Fruit fly (Drosophila melanogaster): ENCODE results near the gene CG11307.

Gene CG11307

dm6 chr3L:21617354-21617753 is at the start of gene CG11307, which contains the start of gene S1P:
CG11307 (plus strand) TSS chr3L:21617623.
S1P (minus strand) TSS chr3L:21617376.
- TF ChIP-seq CG33017 (tag; optimal IDR thresholded peaks at IDR 0.05) (no peak), bab1 (GFP tag; optimal IDR thresholded peaks at IDR 0.05) (peak; percentile 8), CG12768 (GFP tag; optimal IDR thresholded peaks at IDR 0.05) (no peak), CG11617 (GFP tag; optimal IDR thresholded peaks at IDR 0.05) (no peak), CG7045 (GFP tag; optimal IDR thresholded peaks at IDR 0.05) (no peak), kay (GFP tag; ENCODE audit: borderline replicate concordance) (no peak), CG1620 (GFP tag; optimal IDR thresholded peaks at IDR 0.05) (no peak), toe (GFP tag; optimal IDR thresholded peaks at IDR 0.05) (no peak)

DNA sequence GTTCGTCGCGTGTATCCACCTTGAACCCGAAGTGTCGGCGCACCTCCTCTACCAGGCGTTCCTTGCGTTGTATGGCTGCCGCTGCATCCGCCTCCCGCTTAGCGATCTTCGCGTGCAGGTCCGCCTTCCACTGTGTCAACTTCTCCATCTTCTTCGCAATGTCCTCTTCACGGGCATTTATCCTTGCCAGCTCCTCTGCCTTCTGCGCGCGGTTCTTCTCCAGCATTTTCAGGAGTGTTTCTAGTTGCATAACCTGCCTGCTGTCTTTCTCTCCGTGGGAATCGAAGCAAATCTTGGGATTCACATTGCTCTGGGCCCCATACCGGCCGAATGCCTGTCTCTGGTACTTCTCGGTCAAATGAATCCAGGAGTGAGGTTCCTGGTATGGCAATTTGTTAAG is 49.2 kb upstream of the CG11307 start:
- TF ChIP-seq Hr96 (GFP tag; optimal IDR thresholded peaks at IDR 0.05) = no peak

DNA sequence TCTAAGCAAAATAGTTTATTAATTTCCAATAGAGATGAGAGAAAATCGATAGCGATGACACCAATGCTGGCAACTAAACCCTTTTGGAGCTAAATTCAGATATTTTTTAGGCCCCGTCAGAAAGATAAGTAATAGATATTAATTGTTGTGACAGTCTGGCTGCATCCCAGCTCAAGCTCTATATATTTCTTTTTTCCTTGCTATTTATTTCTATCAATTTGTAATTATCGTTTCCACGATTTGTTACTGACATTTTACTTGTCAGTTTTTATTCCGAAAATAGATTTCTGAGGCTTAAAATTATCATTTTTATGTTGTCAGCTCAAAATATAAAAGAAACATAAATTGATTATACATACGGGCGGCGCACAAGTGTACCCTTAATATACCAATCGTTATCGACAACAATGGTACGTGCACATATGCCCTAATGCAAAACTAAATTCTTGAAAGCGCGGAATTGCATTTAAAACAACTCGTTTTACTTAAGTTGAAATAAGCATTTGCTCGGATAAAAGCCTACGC is 48.5 kb upstream of the CG11307 start, which contains the start of the genes CRIF and SMC5:
Gene CRIF, minus strand, starts transcription at position 51 of the 525 bp plus-strand sequence.
Gene SMC5, plus strand, starts transcription at position 329 of the 525 bp plus-strand sequence.
- TF ChIP-seq CG12768 (GFP tag; optimal IDR thresholded peaks at IDR 0.05) (peak; percentile 47), Mnt (GFP tag; optimal IDR thresholded peaks at IDR 0.05) (peak; percentile 36), Hr96 (GFP tag; optimal IDR thresholded peaks at IDR 0.05) (peak; percentile 76), cic (GFP tag; optimal IDR thresholded peaks at IDR 0.05) (no peak), cnc (optimal IDR thresholded peaks at IDR 0.05) (no peak), CG14711 (tag; optimal IDR thresholded peaks at IDR 0.05) (peak; percentile 23), CG33017 (tag; optimal IDR thresholded peaks at IDR 0.05) (no peak), tj (GFP tag; optimal IDR thresholded peaks at IDR 0.05) (peak; percentile 51), kay (GFP tag; ENCODE audit: borderline replicate concordance) (no peak), CG1620 (GFP tag; optimal IDR thresholded peaks at IDR 0.05) (peak; percentile 74), pad (GFP tag; optimal IDR thresholded peaks at IDR 0.05) (peak; percentile 21), ovo (GFP tag; optimal IDR thresholded peaks at IDR 0.05) (no peak), CG5204 (GFP tag; optimal IDR thresholded peaks at IDR 0.05) (peak; percentile 81), Clk (GFP tag; optimal IDR thresholded peaks at IDR 0.05) (peak; percentile 43), CG11617 (GFP tag; optimal IDR thresholded peaks at IDR 0.05) (peak; percentile 62), Crg-1 (GFP tag; optimal IDR thresholded peaks at IDR 0.05) (no peak), bab1 (GFP tag; optimal IDR thresholded peaks at IDR 0.05) (peak; percentile 69), CG7045 (GFP tag; optimal IDR thresholded peaks at IDR 0.05) (peak; percentile 59), CG7101 (tag; optimal IDR thresholded peaks at IDR 0.05) (peak; percentile 57), toe (GFP tag; optimal IDR thresholded peaks at IDR 0.05) (peak; percentile 89)

DNA sequence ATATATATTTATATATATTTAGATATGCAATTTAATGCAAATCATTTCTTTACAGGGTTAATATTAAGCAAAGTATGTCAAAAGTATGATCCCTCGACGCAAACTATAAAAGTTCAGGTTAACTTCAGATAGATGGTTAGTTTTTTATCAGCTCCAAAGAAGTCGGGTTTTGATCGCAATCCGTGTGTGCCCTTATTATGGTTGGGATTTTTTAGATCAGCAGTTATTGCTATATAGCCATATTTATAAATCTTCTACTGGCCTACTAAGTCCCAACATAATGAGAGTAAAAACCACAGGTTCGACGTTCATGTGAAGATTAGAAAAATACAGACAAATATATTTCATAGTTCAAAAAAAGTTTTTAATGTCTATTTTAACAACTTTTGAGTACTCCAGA is 43.6 kb upstream of the CG11307 start, which contains the start of gene EMC10:
Gene EMC10, plus strand, starts transcription at position 301 of the 400 bp plus-strand sequence.
- no peak for TF ChIP-seq tj (GFP tag; optimal IDR thresholded peaks at IDR 0.05)
- peak; percentile 44 for TF ChIP-seq kay (GFP tag; ENCODE audit: borderline replicate concordance)

DNA sequence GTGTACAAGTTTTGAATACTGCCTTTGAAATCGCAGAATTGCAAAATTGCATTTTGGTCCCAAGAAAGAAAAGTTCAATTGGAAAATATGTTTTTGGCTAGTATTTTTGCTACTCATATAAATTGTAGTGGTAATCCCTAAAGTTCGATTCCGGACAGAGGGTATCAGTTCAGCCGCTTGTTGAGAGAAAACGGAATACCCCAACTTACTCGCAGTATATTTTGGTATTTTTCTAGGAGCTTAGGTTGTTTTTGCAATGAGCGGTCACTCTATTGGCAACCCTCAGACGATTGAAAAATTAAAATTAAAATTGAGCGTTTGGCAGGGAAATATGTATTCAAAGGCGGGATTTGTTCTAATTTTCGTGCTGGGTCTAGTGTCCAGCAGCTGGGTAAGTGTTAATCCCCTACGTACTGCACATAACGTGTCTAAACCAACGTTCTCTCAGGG is 43.1 kb upstream of the CG11307 start:
- no peak for TF ChIP-seq CG12768 (GFP tag; optimal IDR thresholded peaks at IDR 0.05)

- TF ChIP-seq bab1 (GFP tag; optimal IDR thresholded peaks at IDR 0.05) (no peak), ovo (GFP tag; optimal IDR thresholded peaks at IDR 0.05) (no peak), CG5204 (GFP tag; optimal IDR thresholded peaks at IDR 0.05) (no peak), CG11617 (GFP tag; optimal IDR thresholded peaks at IDR 0.05) (no peak), toe (GFP tag; optimal IDR thresholded peaks at IDR 0.05) (no peak), pad (GFP tag; optimal IDR thresholded peaks at IDR 0.05) (no peak), CG1620 (GFP tag; optimal IDR thresholded peaks at IDR 0.05) (no peak), CG7045 (GFP tag; optimal IDR thresholded peaks at IDR 0.05) (no peak), CG14711 (tag; optimal IDR thresholded peaks at IDR 0.05) (no peak), kay (GFP tag; ENCODE audit: borderline replicate concordance) (no peak), Crg-1 (GFP tag; optimal IDR thresholded peaks at IDR 0.05) (no peak)
Observed at dm6 chr3L:21581984-21582383, 35.4 kb upstream of the CG11307 start.

- TF ChIP-seq cnc (optimal IDR thresholded peaks at IDR 0.05) (no peak), CG14711 (tag; optimal IDR thresholded peaks at IDR 0.05) (peak; percentile 60)
Observed at dm6 chr3L:21584683-21585082, 32.7 kb upstream of the CG11307 start.

DNA sequence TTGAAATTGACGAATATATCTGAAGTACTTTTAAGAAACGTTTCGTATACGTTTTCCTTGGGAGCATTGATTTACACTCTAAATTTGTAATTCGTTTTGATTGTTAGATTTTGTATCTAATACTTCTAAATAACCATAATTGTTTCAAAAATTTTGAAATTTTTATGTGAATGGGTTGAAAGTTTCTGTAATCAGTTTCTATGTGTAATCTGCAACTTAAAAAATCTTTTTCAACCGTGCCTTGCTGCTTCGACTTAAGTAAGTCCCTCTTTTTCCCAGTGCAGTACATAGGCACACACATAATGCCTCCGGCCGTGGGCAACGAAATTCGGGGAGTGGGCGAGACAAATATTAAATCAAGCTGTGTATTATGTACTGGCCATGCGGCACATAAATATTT is 32.0 kb upstream of the CG11307 start:
- TF ChIP-seq tj (GFP tag; optimal IDR thresholded peaks at IDR 0.05) = no peak
- no peak for TF ChIP-seq toe (GFP tag; optimal IDR thresholded peaks at IDR 0.05)
- TF ChIP-seq CG7101 (tag; optimal IDR thresholded peaks at IDR 0.05) = no peak
- no peak for TF ChIP-seq cnc (optimal IDR thresholded peaks at IDR 0.05)
